Worm (Caenorhabditis elegans): Measurements from ENCODE around the gene B0353.1.

B0353.1 gene

ce11 chrIII:600316-600932 is 44.7 kb downstream of the B0353.1 start, which contains the start of gene lec-6:
Gene lec-6 (minus strand): TSS chrIII:600366.
- TF ChIP-seq F10E7.11 (tag; optimal IDR thresholded peaks at IDR 0.05), result no peak
- TF ChIP-seq ztf-3 (GFP tag; optimal IDR thresholded peaks at IDR 0.05), result no peak
- no peak for TF ChIP-seq K12H6.12 (tag; optimal IDR thresholded peaks at IDR 0.05)
- TF ChIP-seq egl-18 (GFP tag; IDR thresholded peaks at IDR 0.05), result no peak
- TF ChIP-seq pha-4 (tag; optimal IDR thresholded peaks at IDR 0.05), result peak; percentile 29
- TF ChIP-seq madf-6 (GFP tag; IDR thresholded peaks at IDR 0.05), result no peak
- no peak for TF ChIP-seq F39B2.1 (GFP tag; IDR thresholded peaks at IDR 0.05)
- TF ChIP-seq attf-6 (GFP tag; IDR thresholded peaks at IDR 0.05), result no peak
- TF ChIP-seq tbp1 (GFP tag; optimal IDR thresholded peaks at IDR 0.05), result peak; percentile 27
- no peak for TF ChIP-seq gei-17 (GFP tag; optimal IDR thresholded peaks at IDR 0.05)
- peak; percentile 5 for TF ChIP-seq ztf-22 (GFP tag; optimal IDR thresholded peaks at IDR 0.05)
- peak; percentile 27 for TF ChIP-seq atf-7 (tag; optimal IDR thresholded peaks at IDR 0.05)
- no peak for TF ChIP-seq hlh-12 (tag; optimal IDR thresholded peaks at IDR 0.05)
- no peak for TF ChIP-seq bed-2 (GFP tag; IDR thresholded peaks at IDR 0.05)
- no peak for TF ChIP-seq hmg-20 (GFP tag; IDR thresholded peaks at IDR 0.05)
- no peak for TF ChIP-seq unc-62 (GFP tag; optimal IDR thresholded peaks at IDR 0.05)
- no peak for TF ChIP-seq attf-3 (GFP tag; conservative IDR thresholded peaks at IDR 0.05)
- TF ChIP-seq F23B12.7 (tag; optimal IDR thresholded peaks at IDR 0.05; ENCODE audit: insufficient read depth), result peak; percentile 35
- no peak for TF ChIP-seq mel-28 (tag; optimal IDR thresholded peaks at IDR 0.05; ENCODE audit: borderline replicate concordance)
- TF ChIP-seq pbrm-1 (GFP tag; IDR thresholded peaks at IDR 0.05), result 0 out of 2 replicates have a peak, but pooled peaks have one; percentile 6
- 0 out of 2 replicates have a peak, but pooled peaks have one; percentile 8 for TF ChIP-seq hsf-1 (GFP tag; IDR thresholded peaks at IDR 0.05)
- no peak for TF ChIP-seq egl-44 (GFP tag; IDR thresholded peaks at IDR 0.05)
- TF ChIP-seq nfya-1 (tag; optimal IDR thresholded peaks at IDR 0.05; ENCODE audit: borderline replicate concordance, insufficient read depth), result no peak
- no peak for TF ChIP-seq lag-1 (GFP tag; IDR thresholded peaks at IDR 0.05)
- TF ChIP-seq madf-3 (GFP tag; IDR thresholded peaks at IDR 0.05), result no peak
- TF ChIP-seq ztf-26 (tag; optimal IDR thresholded peaks at IDR 0.05), result no peak
- no peak for TF ChIP-seq tbx-9 (tag; optimal IDR thresholded peaks at IDR 0.05; ENCODE audit: borderline replicate concordance)
- TF ChIP-seq F55B11.4 (tag; optimal IDR thresholded peaks at IDR 0.05; ENCODE audit: borderline replicate concordance, insufficient read depth), result no peak
- TF ChIP-seq nhr-90 (tag; optimal IDR thresholded peaks at IDR 0.05), result peak; percentile 49
- TF ChIP-seq lin-40 (tag; optimal IDR thresholded peaks at IDR 0.05), result peak; percentile 14
- TF ChIP-seq egrh-3 (GFP tag; IDR thresholded peaks at IDR 0.05), result no peak
- no peak for TF ChIP-seq madf-10 (tag; optimal IDR thresholded peaks at IDR 0.05)
- TF ChIP-seq K11D2.4 (GFP tag; IDR thresholded peaks at IDR 0.05), result no peak
- no peak for TF ChIP-seq sdz-38 (tag; optimal IDR thresholded peaks at IDR 0.05)
- no peak for TF ChIP-seq him-1 (tag; optimal IDR thresholded peaks at IDR 0.05)
- TF ChIP-seq dpff-1 (tag; optimal IDR thresholded peaks at IDR 0.05), result no peak
- no peak for TF ChIP-seq T26A5.8 (tag; optimal IDR thresholded peaks at IDR 0.05)
- no peak for TF ChIP-seq mcd-1 (GFP tag; IDR thresholded peaks at IDR 0.05)
- TF ChIP-seq lsl-1 (GFP tag; optimal IDR thresholded peaks at IDR 0.05), result no peak
- 0 out of 2 replicates have a peak, but pooled peaks have one; percentile 59 for TF ChIP-seq dox-1 (GFP tag; IDR thresholded peaks at IDR 0.05)
- TF ChIP-seq athp-1 (tag; optimal IDR thresholded peaks at IDR 0.05), result no peak
- peak; percentile 93 for TF ChIP-seq nhr-80 (tag; optimal IDR thresholded peaks at IDR 0.05)
- no peak for TF ChIP-seq Y95B8A.8 (GFP tag; IDR thresholded peaks at IDR 0.05)
- no peak for TF ChIP-seq akir-1 (GFP tag; optimal IDR thresholded peaks at IDR 0.05)
- no peak for TF ChIP-seq snpc-1.3 (tag; optimal IDR thresholded peaks at IDR 0.05; ENCODE audit: insufficient read depth)
- no peak for TF ChIP-seq cebp-2 (GFP tag; IDR thresholded peaks at IDR 0.05)
- no peak for TF ChIP-seq aptf-2 (GFP tag; conservative IDR thresholded peaks at IDR 0.05)
- no peak for TF ChIP-seq C17E4.6 (GFP tag; IDR thresholded peaks at IDR 0.05)

Data from whole organism, young adult.